Fruit fly (Drosophila melanogaster): Measurements from ENCODE around the gene Irp-1A.

Gene Irp-1A

dm6 chr3R:22751111-22751510 is 26.7 kb upstream of the Irp-1A start (continued):
- TF ChIP-seq CG10631 (GFP tag; optimal IDR thresholded peaks at IDR 0.05) (no peak), CG6163 (GFP tag; IDR thresholded peaks at IDR 0.05) (peak; percentile 57), CG10669 (GFP tag; optimal IDR thresholded peaks at IDR 0.05) (peak; percentile 27), Lpt (GFP tag; optimal IDR thresholded peaks at IDR 0.05) (no peak), CG7368 (GFP tag; optimal IDR thresholded peaks at IDR 0.05) (peak; percentile 42), Sox102F (GFP tag; optimal IDR thresholded peaks at IDR 0.05) (peak; percentile 26), Hr38 (GFP tag; optimal IDR thresholded peaks at IDR 0.05) (no peak), Blimp-1 (GFP tag; optimal IDR thresholded peaks at IDR 0.05) (no peak), OdsH (GFP tag; optimal IDR thresholded peaks at IDR 0.05) (peak; percentile 45), CG6854 (GFP tag; optimal IDR thresholded peaks at IDR 0.05) (no peak), Sox15 (GFP tag; optimal IDR thresholded peaks at IDR 0.05) (no peak), CG31627 (GFP tag; optimal IDR thresholded peaks at IDR 0.05) (peak; percentile 24), CG11902 (GFP tag; optimal IDR thresholded peaks at IDR 0.05) (no peak), pdm3 (GFP tag; optimal IDR thresholded peaks at IDR 0.05) (peak; percentile 55), CG11762 (GFP tag; optimal IDR thresholded peaks at IDR 0.05; ENCODE audit: insufficient read depth) (peak; percentile 42), salr (GFP tag; optimal IDR thresholded peaks at IDR 0.05) (no peak), dsx (GFP tag; optimal IDR thresholded peaks at IDR 0.05; ENCODE audit: poor library complexity, severe bottlenecking) (no peak), esn (GFP tag; optimal IDR thresholded peaks at IDR 0.05) (no peak)

dm6 chr3R:22750534-22750947 is 26.2 kb upstream of the Irp-1A start, which contains the start of the genes rumi, CG7029 and Usp12-46:
Gene rumi (minus strand): TSS chr3R:22750597.
Gene CG7029 (plus strand): TSS chr3R:22750901.
Gene Usp12-46 (plus strand): TSS chr3R:22750901.
- TF ChIP-seq CG4318 (GFP tag; optimal IDR thresholded peaks at IDR 0.05) (no peak), pdm3 (GFP tag; optimal IDR thresholded peaks at IDR 0.05) (no peak), Hr38 (GFP tag; optimal IDR thresholded peaks at IDR 0.05) (peak; percentile 11), CG31627 (GFP tag; optimal IDR thresholded peaks at IDR 0.05) (peak; percentile 92), CG10669 (GFP tag; optimal IDR thresholded peaks at IDR 0.05) (no peak), Eip75B (GFP tag; optimal IDR thresholded peaks at IDR 0.05) (no peak), fd85E (GFP tag; optimal IDR thresholded peaks at IDR 0.05) (no peak), CG6276 (GFP tag; optimal IDR thresholded peaks at IDR 0.05) (no peak), CG11762 (GFP tag; optimal IDR thresholded peaks at IDR 0.05; ENCODE audit: insufficient read depth) (peak; percentile 78), fd59A (GFP tag; optimal IDR thresholded peaks at IDR 0.05) (peak; percentile 52), CG3032 (tag; optimal IDR thresholded peaks at IDR 0.05) (peak; percentile 83), spab (GFP tag; optimal IDR thresholded peaks at IDR 0.05) (no peak), CG16779 (tag; optimal IDR thresholded peaks at IDR 0.05) (no peak), CG8319 (GFP tag; optimal IDR thresholded peaks at IDR 0.05) (peak; percentile 79), Smox (GFP tag; optimal IDR thresholded peaks at IDR 0.05) (no peak), CG3919 (GFP tag; optimal IDR thresholded peaks at IDR 0.05) (no peak), Hr39 (GFP tag; optimal IDR thresholded peaks at IDR 0.05) (peak; percentile 93), svp (GFP tag) (peak; percentile 94), Met (GFP tag; optimal IDR thresholded peaks at IDR 0.05) (no peak), eg (GFP tag; IDR thresholded peaks at IDR 0.05) (peak; percentile 87), CG1621 (tag; optimal IDR thresholded peaks at IDR 0.05) (peak; percentile 54), vri (GFP tag; optimal IDR thresholded peaks at IDR 0.05) (no peak), dsx (GFP tag; optimal IDR thresholded peaks at IDR 0.05; ENCODE audit: poor library complexity, severe bottlenecking) (peak; percentile 59), Sox102F (GFP tag; optimal IDR thresholded peaks at IDR 0.05) (no peak), CG6163 (GFP tag; IDR thresholded peaks at IDR 0.05) (peak; percentile 91), net (GFP tag; optimal IDR thresholded peaks at IDR 0.05) (no peak), CG8632 (GFP tag; optimal IDR thresholded peaks at IDR 0.05) (no peak), CG11902 (GFP tag; optimal IDR thresholded peaks at IDR 0.05) (peak; percentile 78), fkh (GFP tag; optimal IDR thresholded peaks at IDR 0.05) (no peak), CG15336 (GFP tag; IDR thresholded peaks at IDR 0.05) (peak; percentile 36; the same call in 1 of the 2 replicates), CG6808 (GFP tag; optimal IDR thresholded peaks at IDR 0.05) (peak; percentile 22), Ets96B (tag; optimal IDR thresholded peaks at IDR 0.05) (peak; percentile 56), Hr4 (GFP tag; optimal IDR thresholded peaks at IDR 0.05) (no peak), Lpt (GFP tag; optimal IDR thresholded peaks at IDR 0.05) (peak; percentile 68), esn (GFP tag; optimal IDR thresholded peaks at IDR 0.05) (peak; percentile 88), lz (GFP tag; optimal IDR thresholded peaks at IDR 0.05) (peak; percentile 88), cyc (GFP tag; optimal IDR thresholded peaks at IDR 0.05) (peak; percentile 89), CG7368 (GFP tag; optimal IDR thresholded peaks at IDR 0.05) (no peak), achi (GFP tag; optimal IDR thresholded peaks at IDR 0.05) (peak; percentile 77), CG34406 (GFP tag; optimal IDR thresholded peaks at IDR 0.05) (no peak), CG11294 (GFP tag; IDR thresholded peaks at IDR 0.05) (peak; percentile 53; the same call in 1 of the 2 replicates), CG32006 (GFP tag; optimal IDR thresholded peaks at IDR 0.05) (no peak)
